Fruit fly (Drosophila melanogaster) whole organism, embryonic: ENCODE data around the gene mAChR-B.

ENCODE experiments used
- B-H2 ChIP-seq: fragments of 200-800 bp; sonication (Bioruptor generic); optimal IDR thresholded peaks from 2 replicates; lab custom pipeline; 2018; ENCODE audit warnings: missing biosample characterization, mild to moderate bottlenecking, missing genetic modification characterization
- CG11093 ChIP-seq: fragments of 200-800 bp; sonication (Bioruptor generic); IDR thresholded peaks from 3 replicates; pipeline ENCODE4 v1.3.6; 2022; ENCODE audit warnings: missing biosample characterization, missing genetic modification characterization
- CG11696 ChIP-seq: fragments of 200-800 bp; sonication (Bioruptor generic); IDR thresholded peaks from 2 replicates; pipeline ENCODE4 v1.3.6; 2022; ENCODE audit warnings: missing biosample characterization, missing genetic modification characterization
- CG1233 ChIP-seq: fragments of 200-800 bp; sonication (Bioruptor generic); optimal IDR thresholded peaks from 4 replicates; lab custom pipeline; 2018; ENCODE audit warnings: missing biosample characterization, mild to moderate bottlenecking, missing genetic modification characterization
- CG12391 ChIP-seq: fragments of 200-800 bp; sonication (Bioruptor generic); optimal IDR thresholded peaks from 3 replicates; lab custom pipeline; 2018; ENCODE audit warnings: missing biosample characterization, mild to moderate bottlenecking, missing genetic modification characterization, moderate library complexity
- CG15514 ChIP-seq: fragments of 200-800 bp; sonication (Bioruptor generic); optimal IDR thresholded peaks from 3 replicates; lab custom pipeline; 2017; ENCODE audit warnings: missing biosample characterization, missing genetic modification characterization, mild to moderate bottlenecking, moderate library complexity, missing genetic modification reagents
- CG16779 ChIP-seq: fragments of 200-800 bp; sonication (Bioruptor generic); IDR thresholded peaks from 2 replicates; pipeline ENCODE4 v1.3.6; 2022; ENCODE audit warnings: missing biosample characterization, missing genetic modification characterization
- CG34224 ChIP-seq: fragments of 200-800 bp; sonication (Bioruptor generic); IDR thresholded peaks from 3 replicates; pipeline ENCODE4 v1.3.6; 2022; ENCODE audit warnings: missing biosample characterization, missing genetic modification characterization; ENCODE audit not compliant: partially characterized antibody
- CG3847 ChIP-seq: fragments of 200-800 bp; sonication (Bioruptor generic); IDR thresholded peaks from 2 replicates; pipeline ENCODE4 v1.3.6; 2022; ENCODE audit warnings: missing biosample characterization, missing genetic modification characterization
- CG5180 ChIP-seq: fragments of 200-800 bp; sonication (Bioruptor generic); optimal IDR thresholded peaks from 3 replicates; lab custom pipeline; 2017; ENCODE audit warnings: missing biosample characterization, missing genetic modification characterization, mild to moderate bottlenecking, moderate library complexity, missing genetic modification reagents
- CG6689 ChIP-seq: fragments of 200-800 bp; sonication (Bioruptor generic); IDR thresholded peaks from 2 replicates; pipeline ENCODE4 v1.3.6; 2022; ENCODE audit warnings: missing biosample characterization, missing genetic modification characterization
- CG7357 ChIP-seq: fragments of 200-800 bp; sonication (Bioruptor generic); IDR thresholded peaks from 3 replicates; pipeline ENCODE4 v1.3.6; 2022; ENCODE audit warnings: missing biosample characterization, missing genetic modification characterization
- CG7745 ChIP-seq: fragments of 200-800 bp; sonication (Bioruptor generic); optimal IDR thresholded peaks from 2 replicates; lab custom pipeline; 2018; ENCODE audit warnings: missing biosample characterization, mild to moderate bottlenecking, missing genetic modification characterization, moderate library complexity
- CG8089 ChIP-seq: fragments of 200-800 bp; sonication (Bioruptor generic); optimal IDR thresholded peaks from 3 replicates; lab custom pipeline; 2016; ENCODE audit warnings: missing biosample characterization, missing genetic modification characterization
- CG8359 ChIP-seq: fragments of 200-800 bp; sonication (Bioruptor generic); optimal IDR thresholded peaks from 2 replicates; lab custom pipeline; 2017; ENCODE audit warnings: missing biosample characterization, mild to moderate bottlenecking, missing genetic modification characterization, borderline replicate concordance
- CG8478 ChIP-seq: fragments of >200 bp; optimal IDR thresholded peaks from 2 replicates; lab custom pipeline; 2018
- CG9609 ChIP-seq: fragments of 200-800 bp; sonication (Bioruptor generic); optimal IDR thresholded peaks from 3 replicates; lab custom pipeline; 2016; ENCODE audit warnings: missing biosample characterization, missing genetic modification characterization
- CG9727 ChIP-seq: fragments of 200-800 bp; sonication (Bioruptor generic); optimal IDR thresholded peaks from 3 replicates; lab custom pipeline; 2017; ENCODE audit warnings: missing biosample characterization, mild to moderate bottlenecking, missing genetic modification characterization
- CG9797 ChIP-seq: fragments of 200-800 bp; sonication (Bioruptor generic); optimal IDR thresholded peaks from 3 replicates; lab custom pipeline; 2018; ENCODE audit warnings: missing biosample characterization, mild to moderate bottlenecking, missing genetic modification characterization
- Dll ChIP-seq: fragments of 200-800 bp; sonication (Bioruptor generic); IDR thresholded peaks from 4 replicates; pipeline ENCODE4 v1.3.6; 2022; ENCODE audit warnings: missing biosample characterization, missing genetic modification characterization; ENCODE audit not compliant: partially characterized antibody
- HHEX ChIP-seq: fragments of 200-800 bp; sonication (Bioruptor generic); optimal IDR thresholded peaks from 3 replicates; lab custom pipeline; 2017; ENCODE audit warnings: missing biosample characterization, mild to moderate bottlenecking, missing genetic modification characterization, missing genetic modification reagents
- HLHmδ ChIP-seq: fragments of 200-800 bp; sonication (Bioruptor generic); optimal IDR thresholded peaks from 2 replicates; lab custom pipeline; 2018; ENCODE audit warnings: missing biosample characterization, mild to moderate bottlenecking, missing genetic modification characterization, moderate library complexity
- Hand ChIP-seq: fragments of 200-800 bp; sonication (Bioruptor generic); optimal IDR thresholded peaks from 2 replicates; lab custom pipeline; 2017; ENCODE audit warnings: mild to moderate bottlenecking, missing biosample characterization, missing genetic modification reagents, missing genetic modification characterization
- Hr51 ChIP-seq, 2 experiments: fragments of 200-800 bp; sonication (Bioruptor generic); optimal IDR thresholded peaks; 2 replicates in 1 of 2; 3 replicates in 1 of 2; lab custom pipeline; 2016 to 2018; ENCODE audit warnings: missing biosample characterization in 2 of 2, missing genetic modification characterization in 2 of 2, mild to moderate bottlenecking in 1 of 2, moderate library complexity in 1 of 2
- Jarid2 ChIP-seq: fragments of 200-800 bp; sonication (Bioruptor generic); optimal IDR thresholded peaks from 3 replicates; lab custom pipeline; 2017; ENCODE audit warnings: mild to moderate bottlenecking, missing biosample characterization, missing genetic modification reagents, missing genetic modification characterization
- Myb ChIP-seq: fragments of 200-800 bp; sonication (Bioruptor generic); optimal IDR thresholded peaks from 2 replicates; lab custom pipeline; 2016; ENCODE audit warnings: missing biosample characterization, missing genetic modification characterization
- NC2β ChIP-seq: fragments of 200-800 bp; sonication (Bioruptor generic); optimal IDR thresholded peaks from 2 replicates; lab custom pipeline; 2016; ENCODE audit warnings: missing biosample characterization, missing genetic modification characterization
- Nf-YC ChIP-seq: fragments of 200-800 bp; optimal IDR thresholded peaks from 3 replicates; lab custom pipeline; 2019; ENCODE audit warnings: missing biosample characterization, mild to moderate bottlenecking, missing genetic modification characterization, moderate library complexity
- Opbp ChIP-seq: fragments of 200-800 bp; sonication (Bioruptor generic); IDR thresholded peaks from 3 replicates; pipeline ENCODE4 v1.3.6; 2022; ENCODE audit warnings: missing biosample characterization, missing genetic modification characterization; ENCODE audit not compliant: partially characterized antibody
- Six4 ChIP-seq: fragments of 200-800 bp; sonication (Bioruptor generic); optimal IDR thresholded peaks from 2 replicates; lab custom pipeline; 2016; ENCODE audit warnings: missing biosample characterization, missing genetic modification characterization
- Usf ChIP-seq: fragments of 200-800 bp; sonication (Bioruptor generic); optimal IDR thresholded peaks from 2 replicates; lab custom pipeline; 2017; ENCODE audit warnings: missing genotype, missing biosample characterization, missing genetic modification characterization
- abd-A ChIP-seq: fragments of 200-800 bp; sonication (Bioruptor generic); optimal IDR thresholded peaks from 3 replicates; lab custom pipeline; 2019; ENCODE audit warnings: missing biosample characterization, mild to moderate bottlenecking, missing genetic modification characterization, moderate library complexity
- bcd ChIP-seq: fragments of 200-800 bp; sonication (Bioruptor generic); optimal IDR thresholded peaks from 2 replicates; lab custom pipeline; 2017; ENCODE audit warnings: missing biosample characterization, mild to moderate bottlenecking, missing genetic modification characterization
- caup ChIP-seq: fragments of 200-800 bp; sonication (Bioruptor generic); optimal IDR thresholded peaks from 3 replicates; lab custom pipeline; 2017; ENCODE audit warnings: missing biosample characterization, mild to moderate bottlenecking, missing genetic modification characterization, moderate library complexity; ENCODE audit not compliant: severe bottlenecking
- croc ChIP-seq: fragments of 200-800 bp; sonication (Bioruptor generic); conservative IDR thresholded peaks from 3 replicates; pipeline ENCODE4 v1.3.6; 2022; ENCODE audit warnings: missing biosample characterization, missing genetic modification characterization
- crol ChIP-seq: fragments of 200-800 bp; sonication (Bioruptor generic); IDR thresholded peaks from 2 replicates; pipeline ENCODE4 v1.3.6; 2022; ENCODE audit warnings: missing biosample characterization, missing genetic modification characterization
- eve ChIP-seq, 2 experiments: fragments of >200 bp; optimal IDR thresholded peaks; 2 replicates each; lab custom pipeline; 2017; ENCODE audit warnings: missing biosample characterization in 2 of 2, missing genetic modification characterization in 2 of 2
- ewg ChIP-seq: fragments of 200-800 bp; sonication (Bioruptor generic); optimal IDR thresholded peaks from 3 replicates; lab custom pipeline; 2017; ENCODE audit warnings: mild to moderate bottlenecking, missing biosample characterization, missing genetic modification reagents, missing genetic modification characterization
- fu2 ChIP-seq: fragments of 200-800 bp; sonication (Bioruptor generic); optimal IDR thresholded peaks from 2 replicates; lab custom pipeline; 2016; ENCODE audit warnings: missing biosample characterization, missing genetic modification characterization
- grau ChIP-seq: fragments of 200-800 bp; optimal IDR thresholded peaks from 3 replicates; lab custom pipeline; 2019; ENCODE audit warnings: missing biosample characterization, mild to moderate bottlenecking, missing genetic modification characterization, moderate library complexity
- gsb ChIP-seq: fragments of 200-800 bp; sonication (Bioruptor generic); IDR thresholded peaks from 2 replicates; pipeline ENCODE4 v1.3.6; 2022; ENCODE audit warnings: missing biosample characterization, missing genetic modification characterization
- jumu ChIP-seq: fragments of 200-800 bp; sonication (Bioruptor generic); optimal IDR thresholded peaks from 3 replicates; lab custom pipeline; 2016; ENCODE audit warnings: missing biosample characterization, missing genetic modification characterization
- kay ChIP-seq: fragments of 200-800 bp; sonication (Bioruptor generic); optimal IDR thresholded peaks from 2 replicates; lab custom pipeline; 2016; ENCODE audit warnings: missing biosample characterization, missing genetic modification characterization
- lmd ChIP-seq: fragments of 200-800 bp; sonication (Bioruptor generic); IDR thresholded peaks from 2 replicates; pipeline ENCODE4 v1.3.6; 2022; ENCODE audit warnings: missing biosample characterization, missing genetic modification characterization
- pb ChIP-seq: fragments of 200-800 bp; sonication (Bioruptor generic); optimal IDR thresholded peaks from 3 replicates; lab custom pipeline; 2016; ENCODE audit warnings: missing biosample characterization, missing genetic modification characterization
- tll ChIP-seq, 2 experiments: fragments of 200-800 bp in 1 of 2; fragments of >200 bp in 1 of 2; sonication (Bioruptor generic) in 1 of 2; optimal IDR thresholded peaks; 2 replicates each; lab custom pipeline; 2017 to 2019; ENCODE audit warnings: missing biosample characterization in 2 of 2, missing genetic modification characterization in 2 of 2, mild to moderate bottlenecking in 1 of 2, moderate library complexity in 1 of 2
- wdn ChIP-seq: fragments of 200-800 bp; sonication (Bioruptor generic); IDR thresholded peaks from 2 replicates; pipeline ENCODE4 v1.3.6; 2022; ENCODE audit warnings: missing biosample characterization, missing genetic modification characterization
- zen ChIP-seq: fragments of 200-800 bp; sonication (Bioruptor generic); optimal IDR thresholded peaks from 3 replicates; lab custom pipeline; 2018; ENCODE audit warnings: missing biosample characterization, mild to moderate bottlenecking, missing genetic modification characterization, moderate library complexity

Gene mAChR-B

dm6 chr3R:8119457-8120337, 60.6 kb downstream of the mAChR-B start (continued):
- TF ChIP-seq jumu (no peak), HHEX (GFP tag; lab: Kevin White, UChicago) (peak; percentile 54), lmd (GFP tag; lab: Robert Waterston, UW) (peak; percentile 75), CG7357 (GFP tag; lab: Robert Waterston, UW) (peak; percentile 45; the same call in 2 of the 3 replicates), wdn (GFP tag; lab: Robert Waterston, UW) (peak; percentile 76), NC2β (GFP tag; lab: Kevin White, UChicago) (no peak), caup (GFP tag; lab: Kevin White, UChicago) (peak; percentile 44), B-H2 (GFP tag; lab: Kevin White, UChicago) (peak; percentile 32), CG9727 (GFP tag; lab: Kevin White, UChicago) (peak; percentile 41), CG9797 (no peak), tll (GFP tag; optimal IDR thresholded peaks at IDR 0.05; lab: Kevin White, UChicago) (no peak), Opbp (no peak), CG8478 (no peak), CG1233 (peak; percentile 59), CG6689 (GFP tag; lab: Robert Waterston, UW) (peak; percentile 67), bcd (GFP tag; lab: Kevin White, UChicago) (peak; percentile 47), CG11093 (GFP tag; lab: Robert Waterston, UW) (peak; percentile 63; the same call in 1 of the 3 replicates), gsb (GFP tag; lab: Robert Waterston, UW) (no peak), eve (GFP tag; optimal IDR thresholded peaks at IDR 0.05; lab: Kevin White, UChicago) (no peak), Nf-YC (peak; percentile 29), CG12391 (tag; lab: Kevin White, UChicago) (peak; percentile 78), Usf (GFP tag; lab: Kevin White, UChicago) (peak; percentile 2), crol (GFP tag; lab: Robert Waterston, UW) (no peak), Jarid2 (GFP tag; lab: Kevin White, UChicago) (peak; percentile 5), CG8089 (no peak), CG3847 (peak; percentile 59), ewg (no peak), pb (GFP tag; lab: Kevin White, UChicago) (no peak), kay (peak; percentile 98), abd-A (tag; lab: Kevin White, UChicago) (peak; percentile 83), CG8359 (GFP tag; lab: Kevin White, UChicago) (no peak), croc (GFP tag; lab: Robert Waterston, UW) (peak; percentile 25; the same call in 2 of the 3 replicates), Hr51 (GFP tag; optimal IDR thresholded peaks at IDR 0.05; lab: Kevin White, UChicago) (peak in 1 of 2 experiments; percentile 78), Myb (GFP tag; lab: Kevin White, UChicago) (no peak), CG9609 (GFP tag; lab: Kevin White, UChicago) (no peak), grau (tag; lab: Kevin White, UChicago) (peak; percentile 98), Dll (GFP tag; lab: Robert Waterston, UW) (no peak), fu2 (no peak), CG34224 (peak; percentile 22; the same call in 2 of the 3 replicates), CG11696 (GFP tag; lab: Robert Waterston, UW) (no peak; the same call in 1 of the 2 replicates), CG15514 (GFP tag; lab: Kevin White, UChicago) (peak; percentile 71), CG5180 (GFP tag; lab: Kevin White, UChicago) (peak; percentile 25), HLHmδ (GFP tag; lab: Kevin White, UChicago) (peak; percentile 24), Hand (GFP tag; lab: Kevin White, UChicago) (peak; percentile 45), CG16779 (GFP tag; lab: Robert Waterston, UW) (no peak), CG7745 (tag; lab: Kevin White, UChicago) (no peak), zen (tag; lab: Kevin White, UChicago) (peak; percentile 36), Six4 (GFP tag; lab: Kevin White, UChicago) (peak; percentile 35)
